Worm (Caenorhabditis elegans) whole organism, young adult: Measurements from ENCODE around the gene ain-1.

Experiments used
- C06A6.2 ChIP-seq: fragments of 200-800 bp; sonication (Bioruptor generic); conservative IDR thresholded peaks from 2 replicates; pipeline ENCODE4 v1.3.6; 2022; ENCODE audit warnings: missing genetic modification characterization, missing compliant biosample characterization
- F22D6.2 ChIP-seq: sonication (generic microtip); optimal IDR thresholded peaks from 2 replicates; lab custom pipeline; 2016; ENCODE audit warnings: mild to moderate bottlenecking, missing genetic modification characterization, missing compliant biosample characterization
- F23B12.7 ChIP-seq: sonication (generic microtip); optimal IDR thresholded peaks from 2 replicates; lab custom pipeline; 2017; ENCODE audit warnings: missing genetic modification characterization, mild to moderate bottlenecking, missing compliant biosample characterization, antibody characterized with exemption, moderate library complexity; ENCODE audit not compliant: insufficient read depth
- F39B2.1 ChIP-seq: fragments of 200-800 bp; sonication (Bioruptor generic); IDR thresholded peaks from 2 replicates; pipeline ENCODE4 v1.3.6; 2022; ENCODE audit warnings: missing genetic modification reagents, missing genetic modification characterization, missing compliant biosample characterization
- F55B11.4 ChIP-seq: sonication (generic microtip); optimal IDR thresholded peaks from 2 replicates; lab custom pipeline; 2016; ENCODE audit warnings: missing compliant biosample characterization, missing genetic modification characterization, borderline replicate concordance; ENCODE audit not compliant: insufficient read depth
- T07F8.4 ChIP-seq: sonication (generic microtip); optimal IDR thresholded peaks from 2 replicates; lab custom pipeline; 2016; ENCODE audit warnings: mild to moderate bottlenecking, missing genetic modification characterization, moderate library complexity, missing compliant biosample characterization
- Y67H2A.10 ChIP-seq: fragments of 200-800 bp; sonication (Bioruptor generic); conservative IDR thresholded peaks from 2 replicates; pipeline ENCODE4 v1.3.6; 2022; ENCODE audit warnings: missing genetic modification reagents, missing genetic modification characterization, missing compliant biosample characterization
- Y95B8A.8 ChIP-seq: fragments of 200-800 bp; sonication (Bioruptor generic); IDR thresholded peaks from 2 replicates; pipeline ENCODE4 v1.3.6; 2022; ENCODE audit warnings: missing genetic modification reagents, missing genetic modification characterization, missing compliant biosample characterization
- ZK185.1 ChIP-seq: sonication (generic microtip); optimal IDR thresholded peaks from 2 replicates; lab custom pipeline; 2016; ENCODE audit warnings: mild to moderate bottlenecking, missing genetic modification characterization, missing compliant biosample characterization; ENCODE audit not compliant: poor library complexity, severe bottlenecking
- akir-1 ChIP-seq: fragments of 200-800 bp; sonication (Bioruptor generic); optimal IDR thresholded peaks from 2 replicates; lab custom pipeline; 2018; ENCODE audit warnings: mild to moderate bottlenecking, missing genetic modification characterization, moderate library complexity, missing compliant biosample characterization
- aptf-3 ChIP-seq: fragments of 200-800 bp; sonication (Bioruptor generic); IDR thresholded peaks from 2 replicates; pipeline ENCODE4 v1.3.6; 2022; ENCODE audit warnings: missing genetic modification characterization, missing compliant biosample characterization
- attf-5 ChIP-seq: fragments of 200-800 bp; sonication (Bioruptor generic); optimal IDR thresholded peaks from 2 replicates; lab custom pipeline; 2018; ENCODE audit warnings: mild to moderate bottlenecking, missing genetic modification characterization, missing compliant biosample characterization
- bed-2 ChIP-seq: fragments of 200-800 bp; sonication (Bioruptor generic); IDR thresholded peaks from 2 replicates; pipeline ENCODE4 v1.3.6; 2022; ENCODE audit warnings: missing genetic modification reagents, missing genetic modification characterization, missing compliant biosample characterization
- ceh-27 ChIP-seq: fragments of 200-800 bp; sonication (Bioruptor generic); optimal IDR thresholded peaks from 2 replicates; lab custom pipeline; 2018; ENCODE audit warnings: mild to moderate bottlenecking, missing genetic modification characterization, moderate library complexity, missing compliant biosample characterization
- ceh-40 ChIP-seq: fragments of 200-800 bp; sonication (Bioruptor generic); IDR thresholded peaks from 2 replicates; pipeline ENCODE4 v1.3.6; 2022; ENCODE audit warnings: missing genetic modification characterization, missing compliant biosample characterization
- ceh-58 ChIP-seq: fragments of 200-800 bp; sonication (Bioruptor generic); IDR thresholded peaks from 2 replicates; pipeline ENCODE4 v1.3.6; 2022; ENCODE audit warnings: missing genetic modification characterization, missing compliant biosample characterization
- dox-1 ChIP-seq: fragments of 200-800 bp; sonication (Bioruptor generic); IDR thresholded peaks from 2 replicates; pipeline ENCODE4 v1.3.6; 2022; ENCODE audit warnings: missing genetic modification reagents, missing genetic modification characterization, missing compliant biosample characterization
- egl-18 ChIP-seq: fragments of 200-800 bp; sonication (Bioruptor generic); IDR thresholded peaks from 2 replicates; pipeline ENCODE4 v1.3.6; 2022; ENCODE audit warnings: missing genetic modification reagents, missing genetic modification characterization, missing compliant biosample characterization
- egl-44 ChIP-seq: fragments of 200-800 bp; sonication (Bioruptor generic); IDR thresholded peaks from 2 replicates; pipeline ENCODE4 v1.3.6; 2022; ENCODE audit warnings: missing genetic modification reagents, missing genetic modification characterization, missing compliant biosample characterization
- ekl-4 ChIP-seq: fragments of 200-800 bp; sonication (Bioruptor generic); IDR thresholded peaks from 2 replicates; pipeline ENCODE4 v1.3.6; 2022; ENCODE audit warnings: missing genetic modification reagents, missing genetic modification characterization, missing compliant biosample characterization
- ets-4 ChIP-seq: fragments of 200-800 bp; sonication (Bioruptor generic); optimal IDR thresholded peaks from 2 replicates; lab custom pipeline; 2018; ENCODE audit warnings: mild to moderate bottlenecking, missing genetic modification characterization, missing compliant biosample characterization
- fkh-3 ChIP-seq: sonication (generic microtip); optimal IDR thresholded peaks from 2 replicates; lab custom pipeline; 2016; ENCODE audit warnings: mild to moderate bottlenecking, missing genetic modification characterization, missing compliant biosample characterization
- him-1 ChIP-seq: sonication (generic microtip); optimal IDR thresholded peaks from 2 replicates; lab custom pipeline; 2016; ENCODE audit warnings: missing genotype, missing genetic modification reagents, missing genetic modification characterization, missing compliant biosample characterization
- hmg-1.2 ChIP-seq: fragments of 200-800 bp; sonication (Bioruptor generic); IDR thresholded peaks from 2 replicates; pipeline ENCODE4 v1.3.6; 2022; ENCODE audit warnings: missing genetic modification reagents, missing genetic modification characterization, missing compliant biosample characterization
- hmg-20 ChIP-seq: fragments of 200-800 bp; sonication (Bioruptor generic); IDR thresholded peaks from 2 replicates; pipeline ENCODE4 v1.3.6; 2022; ENCODE audit warnings: missing genetic modification reagents, missing genetic modification characterization, missing compliant biosample characterization
- hsf-1 ChIP-seq: fragments of 200-800 bp; sonication (Bioruptor generic); IDR thresholded peaks from 2 replicates; pipeline ENCODE4 v1.3.6; 2022; ENCODE audit warnings: missing genetic modification reagents, missing genetic modification characterization, missing compliant biosample characterization
- lag-1 ChIP-seq: fragments of 200-800 bp; sonication (Bioruptor generic); IDR thresholded peaks from 2 replicates; pipeline ENCODE4 v1.3.6; 2022; ENCODE audit warnings: missing genetic modification reagents, missing genetic modification characterization, missing compliant biosample characterization
- let-526 ChIP-seq: fragments of 200-800 bp; sonication (Bioruptor generic); IDR thresholded peaks from 2 replicates; pipeline ENCODE4 v1.3.6; 2022; ENCODE audit warnings: missing genetic modification reagents, missing genetic modification characterization, missing compliant biosample characterization
- lin-40 ChIP-seq: sonication (generic microtip); optimal IDR thresholded peaks from 2 replicates; lab custom pipeline; 2016; ENCODE audit warnings: missing genetic modification characterization, mild to moderate bottlenecking, missing compliant biosample characterization, missing genotype, missing genetic modification reagents
- lsl-1 ChIP-seq: fragments of 200-800 bp; sonication (Bioruptor generic); optimal IDR thresholded peaks from 2 replicates; lab custom pipeline; 2018; ENCODE audit warnings: mild to moderate bottlenecking, missing genetic modification characterization, moderate library complexity, missing compliant biosample characterization
- lsy-27 ChIP-seq: sonication (generic microtip); optimal IDR thresholded peaks from 2 replicates; lab custom pipeline; 2017; ENCODE audit warnings: missing genetic modification characterization, mild to moderate bottlenecking, missing compliant biosample characterization, antibody characterized with exemption, missing genotype, borderline replicate concordance; ENCODE audit not compliant: insufficient read depth
- madf-10 ChIP-seq: sonication (generic microtip); optimal IDR thresholded peaks from 2 replicates; lab custom pipeline; 2016; ENCODE audit warnings: mild to moderate bottlenecking, missing genetic modification characterization, missing compliant biosample characterization
- mxl-1 ChIP-seq: sonication (generic microtip); optimal IDR thresholded peaks from 2 replicates; lab custom pipeline; 2016; ENCODE audit warnings: missing genetic modification characterization, missing compliant biosample characterization
- nfya-2 ChIP-seq: fragments of 200-800 bp; sonication (Bioruptor generic); IDR thresholded peaks from 2 replicates; pipeline ENCODE4 v1.3.6; 2022; ENCODE audit warnings: missing genetic modification reagents, missing genetic modification characterization, missing compliant biosample characterization
- nhr-80 ChIP-seq: sonication (generic microtip); optimal IDR thresholded peaks from 2 replicates; lab custom pipeline; 2016; ENCODE audit warnings: missing genetic modification characterization, missing compliant biosample characterization
- nhr-90 ChIP-seq: sonication (generic microtip); optimal IDR thresholded peaks from 2 replicates; lab custom pipeline; 2016; ENCODE audit warnings: missing genotype, mild to moderate bottlenecking, missing genetic modification characterization, missing compliant biosample characterization
- rcor-1 ChIP-seq: fragments of 200-800 bp; sonication (Bioruptor generic); IDR thresholded peaks from 2 replicates; pipeline ENCODE4 v1.3.6; 2022; ENCODE audit warnings: missing genetic modification reagents, missing genetic modification characterization, missing compliant biosample characterization
- rec-8 ChIP-seq, 2 experiments: sonication (generic microtip); optimal IDR thresholded peaks; 2 replicates each; lab custom pipeline; 2016; ENCODE audit warnings: mild to moderate bottlenecking in 2 of 2, missing genetic modification characterization in 2 of 2, missing genetic modification reagents in 2 of 2, missing genotype in 2 of 2, missing biosample characterization in 1 of 2, missing compliant biosample characterization in 1 of 2, moderate library complexity in 1 of 2
- rpc-1 ChIP-seq, 2 experiments: fragments of 150-350 bp in 1 of 2; sonication (generic microtip) in 1 of 2; optimal IDR thresholded peaks; 2 replicates each; lab custom pipeline; 2014 to 2018; ENCODE audit warnings: missing biosample characterization in 1 of 2, missing genetic modification characterization in 1 of 2, missing genetic modification reagents in 1 of 2, missing genotype in 1 of 2
- sdz-38 ChIP-seq: sonication (generic microtip); optimal IDR thresholded peaks from 2 replicates; lab custom pipeline; 2016; ENCODE audit warnings: missing genotype, missing genetic modification characterization, missing compliant biosample characterization
- snpc-1.3 ChIP-seq: sonication (generic microtip); optimal IDR thresholded peaks from 2 replicates; lab custom pipeline; 2017; ENCODE audit warnings: missing genetic modification characterization, mild to moderate bottlenecking, missing compliant biosample characterization, antibody characterized with exemption, moderate library complexity, missing genotype, missing genetic modification reagents; ENCODE audit not compliant: insufficient read depth
- somi-1 ChIP-seq: fragments of 200-800 bp; sonication (Bioruptor generic); optimal IDR thresholded peaks from 2 replicates; lab custom pipeline; 2018; ENCODE audit warnings: mild to moderate bottlenecking, missing genetic modification characterization, missing compliant biosample characterization
- zfh-2 ChIP-seq: fragments of 200-800 bp; sonication (Bioruptor generic); conservative IDR thresholded peaks from 2 replicates; pipeline ENCODE4 v1.3.6; 2022; ENCODE audit warnings: missing genetic modification reagents, missing genetic modification characterization, missing compliant biosample characterization
- ztf-18 ChIP-seq: sonication (generic microtip); optimal IDR thresholded peaks from 2 replicates; lab custom pipeline; 2016; ENCODE audit warnings: missing genotype, mild to moderate bottlenecking, missing genetic modification characterization, missing compliant biosample characterization
- ztf-25 ChIP-seq: fragments of 200-800 bp; sonication (Bioruptor generic); IDR thresholded peaks from 2 replicates; pipeline ENCODE4 v1.3.6; 2022; ENCODE audit warnings: missing genetic modification reagents, missing genetic modification characterization, missing compliant biosample characterization
- ztf-26 ChIP-seq: sonication (generic microtip); optimal IDR thresholded peaks from 2 replicates; lab custom pipeline; 2017; ENCODE audit warnings: missing genetic modification characterization, missing compliant biosample characterization
- ztf-28 ChIP-seq: fragments of 200-800 bp; sonication (Bioruptor generic); IDR thresholded peaks from 2 replicates; pipeline ENCODE4 v1.3.6; 2022; ENCODE audit warnings: missing genetic modification reagents, missing genetic modification characterization, missing compliant biosample characterization
- ztf-3 ChIP-seq: fragments of 200-800 bp; sonication (Bioruptor generic); optimal IDR thresholded peaks from 2 replicates; lab custom pipeline; 2018; ENCODE audit warnings: mild to moderate bottlenecking, missing genetic modification characterization, missing compliant biosample characterization

The ain-1 gene

DNA sequence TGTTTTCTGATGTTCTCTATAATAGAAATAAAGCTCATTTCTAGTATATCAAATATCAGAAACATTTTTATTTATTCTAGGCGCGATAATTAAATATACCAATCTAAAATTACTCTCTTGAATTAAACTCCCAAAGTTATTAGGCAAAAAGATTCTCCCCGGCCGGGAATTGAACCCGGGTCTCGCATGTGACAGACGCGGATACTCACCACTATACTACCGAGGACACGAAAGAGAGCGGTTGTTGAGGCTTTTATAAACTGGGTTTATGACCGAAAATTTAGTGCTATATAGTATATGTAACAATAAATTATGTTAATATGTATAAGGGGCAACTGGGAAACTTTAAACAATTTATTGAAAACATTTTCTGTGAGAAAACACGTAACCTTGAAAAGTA, 8.7 kb upstream of the ain-1 start (continued):
- peak; percentile 78 for TF ChIP-seq madf-10 (tag; lab: Kevin White, UChicago)
- TF ChIP-seq akir-1 (GFP tag; lab: Kevin White, UChicago): no peak
- TF ChIP-seq F22D6.2 (tag; lab: Kevin White, UChicago): no peak
- peak; percentile 50 for TF ChIP-seq attf-5
- TF ChIP-seq ztf-28 (GFP tag; lab: Robert Waterston, UW): no peak
- no peak for TF ChIP-seq ceh-40 (GFP tag; lab: Robert Waterston, UW)
- TF ChIP-seq nfya-2: no peak
- TF ChIP-seq zfh-2: no peak
- peak; percentile 72 for TF ChIP-seq hmg-1.2 (GFP tag; lab: Robert Waterston, UW)
- TF ChIP-seq ekl-4 (GFP tag; lab: Robert Waterston, UW): peak; percentile 53; the same call in 1 of the 2 replicates
- no peak for TF ChIP-seq F39B2.1
- TF ChIP-seq him-1 (tag; lab: Kevin White, UChicago): peak; percentile 98
- TF ChIP-seq ztf-3 (GFP tag; lab: Kevin White, UChicago): no peak
- TF ChIP-seq lsl-1 (GFP tag; lab: Kevin White, UChicago): no peak
- peak; percentile 52 for TF ChIP-seq ceh-27
- peak; percentile 27 for TF ChIP-seq nhr-80 (tag; lab: Kevin White, UChicago)
- no peak for TF ChIP-seq mxl-1
- no peak for TF ChIP-seq egl-18 (GFP tag; lab: Robert Waterston, UW)
- TF ChIP-seq egl-44 (GFP tag; lab: Robert Waterston, UW): peak; percentile 58; the same call in 1 of the 2 replicates
- peak; percentile 47 for TF ChIP-seq somi-1
- TF ChIP-seq ets-4: no peak
- TF ChIP-seq rpc-1 (optimal IDR thresholded peaks at IDR 0.05; lab: Kevin White, UChicago): peak; percentile 92
- TF ChIP-seq rpc-1 (tag; optimal IDR thresholded peaks at IDR 0.05; lab: Kevin White, UChicago): peak; percentile 99
- TF ChIP-seq let-526 (GFP tag; lab: Robert Waterston, UW): 0 out of 2 replicates have a peak, but pooled peaks have one; percentile 29
- peak; percentile 26 for TF ChIP-seq fkh-3 (tag; lab: Kevin White, UChicago)
- peak; percentile 67 for TF ChIP-seq ztf-18 (tag; lab: Kevin White, UChicago)
- TF ChIP-seq lsy-27 (tag; lab: Kevin White, UChicago): peak; percentile 45
- TF ChIP-seq sdz-38 (tag; lab: Kevin White, UChicago): no peak
- peak; percentile 44 for TF ChIP-seq F23B12.7 (tag; lab: Kevin White, UChicago)
- no peak for TF ChIP-seq F55B11.4 (tag; lab: Kevin White, UChicago)
- no peak for TF ChIP-seq bed-2
- no peak for TF ChIP-seq lag-1 (GFP tag; lab: Robert Waterston, UW)
- TF ChIP-seq rcor-1: peak; percentile 56; the same call in 1 of the 2 replicates
- TF ChIP-seq hsf-1 (GFP tag; lab: Robert Waterston, UW): no peak; the same call in 1 of the 2 replicates
- no peak for TF ChIP-seq C06A6.2 (GFP tag; lab: Robert Waterston, UW)
- TF ChIP-seq rec-8 (tag; optimal IDR thresholded peaks at IDR 0.05; lab: Kevin White, UChicago): peak; percentile 57 to 68
- no peak for TF ChIP-seq hmg-20
- peak; percentile 86 for TF ChIP-seq nhr-90
- TF ChIP-seq ceh-58: no peak
- peak; percentile 60 for TF ChIP-seq lin-40 (tag; lab: Kevin White, UChicago)
- TF ChIP-seq dox-1: peak; percentile 70
- TF ChIP-seq aptf-3: no peak
- TF ChIP-seq ZK185.1 (tag; lab: Kevin White, UChicago): peak; percentile 69
- TF ChIP-seq snpc-1.3 (tag; lab: Kevin White, UChicago): peak; percentile 79
- TF ChIP-seq Y95B8A.8 (GFP tag; lab: Robert Waterston, UW): no peak
- peak; percentile 86; the same call in 1 of the 2 replicates for TF ChIP-seq ztf-25 (GFP tag; lab: Robert Waterston, UW)
- no peak for TF ChIP-seq Y67H2A.10
- TF ChIP-seq T07F8.4: peak; percentile 67
- no peak for TF ChIP-seq ztf-26 (tag; lab: Kevin White, UChicago)
